Worm (Caenorhabditis elegans): Measurements from ENCODE around the gene sru-29.

sru-29 gene

DNA sequence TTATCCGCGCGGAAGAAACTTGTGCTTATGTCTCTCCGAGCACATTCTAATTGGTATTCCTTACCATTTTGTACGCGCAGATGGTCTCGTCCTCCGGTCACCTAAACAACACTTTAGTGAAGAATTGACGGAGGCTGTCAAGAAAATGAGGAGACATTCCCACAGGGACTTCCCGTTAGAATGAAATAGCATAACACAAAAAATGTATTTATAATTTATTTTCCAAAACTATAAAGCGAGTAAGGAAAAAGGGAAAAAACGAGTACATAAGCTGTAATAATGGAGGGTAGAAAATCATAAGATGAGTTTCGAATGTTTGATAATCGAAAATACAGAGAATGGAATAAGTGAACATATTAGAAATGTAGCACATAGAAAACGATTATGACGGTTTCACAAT, 35.5 kb upstream of the sru-29 start, which contains the start of gene F46B6.12:
TSS of gene F46B6.12 (minus strand) at position 101 of the 400 bp plus-strand sequence.
- TF ChIP-seq lin-54 (GFP tag; optimal IDR thresholded peaks at IDR 0.05) (no peak), hmg-1.2 (GFP tag; IDR thresholded peaks at IDR 0.05) (no peak), aptf-3 (GFP tag; IDR thresholded peaks at IDR 0.05) (no peak), snpc-1.3 (tag; optimal IDR thresholded peaks at IDR 0.05; ENCODE audit: insufficient read depth) (no peak), cebp-1 (GFP tag; IDR thresholded peaks at IDR 0.05) (no peak), cebp-1 (tag; optimal IDR thresholded peaks at IDR 0.05) (no peak), ceh-40 (GFP tag; IDR thresholded peaks at IDR 0.05) (no peak), madf-8 (GFP tag; conservative IDR thresholded peaks at IDR 0.05) (no peak), F22D6.2 (tag; optimal IDR thresholded peaks at IDR 0.05) (no peak)

DNA sequence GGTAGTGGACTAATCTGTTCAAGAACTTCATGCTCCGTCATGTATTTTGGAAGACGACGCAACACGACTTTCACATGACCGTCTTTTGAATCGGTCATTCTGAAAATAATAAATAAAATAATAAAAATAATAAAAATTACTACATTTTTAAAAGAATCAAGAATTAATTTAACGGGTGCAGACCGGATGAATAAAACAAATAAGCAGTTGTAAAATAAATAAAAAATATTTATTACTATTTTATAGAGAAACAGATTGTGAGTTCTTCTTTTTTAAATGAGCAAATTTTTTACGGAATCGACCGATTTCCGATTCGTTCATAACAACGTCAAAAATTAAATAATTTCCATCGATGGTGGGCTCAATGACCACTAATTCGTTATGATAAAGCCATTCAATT, 33.6 kb upstream of the sru-29 start, which contains the start of gene smg-4:
TSS of gene smg-4 (minus strand) at position 101 of the 400 bp plus-strand sequence.
- TF ChIP-seq madf-6 (GFP tag; IDR thresholded peaks at IDR 0.05) (0 out of 2 replicates have a peak, but pooled peaks have one; percentile 10), ceh-100 (GFP tag; IDR thresholded peaks at IDR 0.05) (no peak)

DNA sequence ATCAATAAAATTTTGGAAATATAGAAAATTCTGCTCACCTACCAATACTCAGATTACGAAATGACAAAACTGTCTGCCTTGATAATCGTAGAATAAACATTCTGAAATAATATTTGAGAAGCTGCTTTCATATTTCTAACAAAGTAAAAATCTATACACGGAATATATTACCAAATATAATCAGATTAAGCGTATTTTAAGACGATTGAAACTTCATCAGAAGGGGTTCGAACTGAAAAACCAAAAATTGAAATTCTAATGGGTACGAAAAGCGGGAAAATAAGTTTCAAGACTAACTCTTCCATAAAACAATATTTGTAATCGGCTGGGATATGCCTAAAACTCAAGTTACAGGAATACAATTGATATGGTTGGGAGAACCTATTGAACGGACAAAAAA, 31.8 kb upstream of the sru-29 start, which contains the start of gene F46B6.4:
TSS of gene F46B6.4 (minus strand) at position 101 of the 400 bp plus-strand sequence.
- TF ChIP-seq snpc-1.1 (tag; optimal IDR thresholded peaks at IDR 0.05; ENCODE audit: insufficient read depth): no peak
- TF ChIP-seq sdz-38 (tag; optimal IDR thresholded peaks at IDR 0.05): no peak
- no peak for TF ChIP-seq madf-3 (GFP tag; IDR thresholded peaks at IDR 0.05)
- no peak for TF ChIP-seq dpff-1 (tag; optimal IDR thresholded peaks at IDR 0.05)
- TF ChIP-seq mel-28 (tag; optimal IDR thresholded peaks at IDR 0.05; ENCODE audit: borderline replicate concordance): no peak
- TF ChIP-seq xnd-1 (tag; optimal IDR thresholded peaks at IDR 0.05): no peak
- TF ChIP-seq somi-1 (GFP tag; optimal IDR thresholded peaks at IDR 0.05): no peak
- TF ChIP-seq nhr-179 (tag; optimal IDR thresholded peaks at IDR 0.05): no peak
- TF ChIP-seq pbrm-1 (GFP tag; IDR thresholded peaks at IDR 0.05): no peak
- no peak for TF ChIP-seq gei-17 (GFP tag; optimal IDR thresholded peaks at IDR 0.05)
- no peak for TF ChIP-seq nfyb-1 (GFP tag; IDR thresholded peaks at IDR 0.05)
- no peak for TF ChIP-seq T07F8.4 (tag; optimal IDR thresholded peaks at IDR 0.05)
- TF ChIP-seq snpc-3.4 (tag; optimal IDR thresholded peaks at IDR 0.05): no peak
- no peak for TF ChIP-seq ceh-79 (tag; optimal IDR thresholded peaks at IDR 0.05)
- TF ChIP-seq attf-3 (GFP tag; conservative IDR thresholded peaks at IDR 0.05): no peak
- TF ChIP-seq lin-40 (tag; optimal IDR thresholded peaks at IDR 0.05): no peak

DNA sequence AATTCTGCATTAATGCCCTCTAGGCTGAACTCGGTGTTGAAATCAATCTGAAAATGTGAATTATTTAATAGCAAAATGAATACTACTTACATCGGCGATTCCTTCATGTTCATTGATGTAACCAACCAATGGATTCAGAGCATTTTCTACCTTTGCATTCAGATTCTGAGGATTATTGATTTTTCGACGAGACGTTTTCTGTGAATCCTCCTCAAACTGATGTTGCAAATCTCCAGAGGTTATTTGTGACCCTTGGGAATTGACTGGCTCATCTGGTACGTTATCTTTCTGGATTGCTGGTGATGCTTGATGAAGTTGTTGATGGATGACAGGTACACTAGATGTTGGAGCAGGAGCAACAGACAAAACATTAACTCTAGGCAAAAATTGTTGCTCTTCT, 29.2 kb upstream of the sru-29 start:
- TF ChIP-seq nhr-179 (tag; optimal IDR thresholded peaks at IDR 0.05): no peak
- TF ChIP-seq ztf-28 (GFP tag; IDR thresholded peaks at IDR 0.05): no peak
- TF ChIP-seq hlh-26 (GFP tag; conservative IDR thresholded peaks at IDR 0.05): no peak
- TF ChIP-seq madf-6 (GFP tag; IDR thresholded peaks at IDR 0.05): no peak
- TF ChIP-seq cebp-2 (GFP tag; IDR thresholded peaks at IDR 0.05): no peak
- TF ChIP-seq F39B2.1 (GFP tag; IDR thresholded peaks at IDR 0.05): no peak
- TF ChIP-seq C06A6.2 (GFP tag; conservative IDR thresholded peaks at IDR 0.05): no peak
- TF ChIP-seq Y95B8A.8 (GFP tag; IDR thresholded peaks at IDR 0.05): no peak
- no peak for TF ChIP-seq hrde-1 (tag; optimal IDR thresholded peaks at IDR 0.05; ENCODE audit: borderline replicate concordance)
- TF ChIP-seq unc-62 (GFP tag; optimal IDR thresholded peaks at IDR 0.05): no peak
- no peak for TF ChIP-seq snpc-1.3 (tag; optimal IDR thresholded peaks at IDR 0.05; ENCODE audit: insufficient read depth)
- no peak for TF ChIP-seq athp-1 (tag; optimal IDR thresholded peaks at IDR 0.05)

All from whole organism, young adult.